Worm (Caenorhabditis elegans) whole organism, L1 larva: Measurements from ENCODE around the gene scav-1.

Experiments
- alr-1 ChIP-seq: fragments of 200-800 bp; sonication (Bioruptor generic); optimal IDR thresholded peaks from 2 replicates; lab custom pipeline; 2018; ENCODE audit warnings: borderline replicate concordance, mild to moderate bottlenecking, missing genetic modification characterization, missing compliant biosample characterization
- aly-2 ChIP-seq: fragments of 150-350 bp; optimal IDR thresholded peaks from 2 replicates; lab custom pipeline; 2014; ENCODE audit warnings: missing biosample characterization, missing genetic modification characterization
- ces-1 ChIP-seq: fragments of 150-350 bp; optimal IDR thresholded peaks from 2 replicates; lab custom pipeline; 2014; ENCODE audit warnings: missing biosample characterization, missing genetic modification reagents, missing genetic modification characterization
- dpl-1 ChIP-seq, 3 experiments: fragments of 150-350 bp in 2 of 3; sonication (generic microtip) in 1 of 3; optimal IDR thresholded peaks; 2 replicates each; lab custom pipeline; 2014 to 2017; ENCODE audit warnings: missing biosample characterization in 3 of 3, missing genetic modification characterization in 3 of 3, missing genetic modification reagents in 3 of 3
- efl-1 ChIP-seq, 4 experiments: fragments of 150-350 bp; optimal IDR thresholded peaks in 3 of 4; peaks in 1 of 4; 1 replicate in 1 of 4; 2 replicates in 3 of 4; lab custom pipeline; 2014; ENCODE audit warnings: missing biosample characterization in 2 of 4, missing genetic modification characterization in 2 of 4, missing genetic modification reagents in 2 of 4
- fos-1 ChIP-seq: fragments of 150-350 bp; optimal IDR thresholded peaks from 2 replicates; lab custom pipeline; 2014; ENCODE audit warnings: missing biosample characterization, missing genetic modification characterization
- jun-1 ChIP-seq: fragments of 150-350 bp; optimal IDR thresholded peaks from 2 replicates; lab custom pipeline; 2014; ENCODE audit warnings: missing biosample characterization, missing genetic modification reagents, missing genetic modification characterization
- lin-35 ChIP-seq, 2 experiments: fragments of 150-350 bp; optimal IDR thresholded peaks; 2 replicates each; lab custom pipeline; 2014; ENCODE audit warnings: missing biosample characterization in 2 of 2, missing genetic modification characterization in 2 of 2, missing genetic modification reagents in 2 of 2
- nhr-77 ChIP-seq: fragments of 150-350 bp; optimal IDR thresholded peaks from 2 replicates; lab custom pipeline; 2014; ENCODE audit warnings: missing biosample characterization, missing genetic modification characterization
- ztf-11 ChIP-seq, 2 experiments: sonication (generic microtip); optimal IDR thresholded peaks; 2 replicates each; lab custom pipeline; 2016 to 2017; ENCODE audit warnings: missing genetic modification characterization in 2 of 2, missing biosample characterization in 1 of 2, missing compliant biosample characterization in 1 of 2

ce11 chrX:5387629-5388028 is 12.8 kb downstream of the scav-1 start:
- TF ChIP-seq dpl-1 (GFP tag; optimal IDR thresholded peaks at IDR 0.05; lab: Kevin White, UChicago), result no peak
- no peak for TF ChIP-seq efl-1 (optimal IDR thresholded peaks at IDR 0.05; lab: Kevin White, UChicago)
- TF ChIP-seq efl-1 (GFP tag; optimal IDR thresholded peaks at IDR 0.05 in 1 of 2; lab: Kevin White, UChicago), result peak in 1 of 2 experiments; percentile 33
- TF ChIP-seq aly-2 (tag; lab: Kevin White, UChicago), result no peak
- no peak for TF ChIP-seq lin-35 (GFP tag; optimal IDR thresholded peaks at IDR 0.05; lab: Kevin White, UChicago)
- TF ChIP-seq ces-1 (GFP tag; lab: Kevin White, UChicago), result no peak
- no peak for TF ChIP-seq fos-1 (tag; lab: Kevin White, UChicago)
- TF ChIP-seq nhr-77, result no peak
- no peak for TF ChIP-seq ztf-11 (tag; optimal IDR thresholded peaks at IDR 0.05; lab: Kevin White, UChicago)
- no peak for TF ChIP-seq jun-1 (tag; lab: Kevin White, UChicago)
- no peak for TF ChIP-seq alr-1 (tag; lab: Kevin White, UChicago)
